Worm (Caenorhabditis elegans) whole organism, L4 larva: Measurements from ENCODE around the gene srt-5.

Experiments
- ama-1 ChIP-seq: fragments of 150-350 bp; optimal IDR thresholded peaks from 2 replicates; lab custom pipeline; 2014; ENCODE audit warnings: inconsistent platforms, mixed read lengths
- fkh-10 ChIP-seq: fragments of 150-350 bp; optimal IDR thresholded peaks from 2 replicates; lab custom pipeline; 2014; ENCODE audit warnings: missing biosample characterization, missing genetic modification reagents, missing genetic modification characterization
- lin-1 ChIP-seq: fragments of 200-800 bp; sonication (Bioruptor generic); IDR thresholded peaks from 2 replicates; pipeline ENCODE4 v1.3.6; 2022; ENCODE audit warnings: missing genetic modification reagents, missing genetic modification characterization, missing compliant biosample characterization
- mxl-3 ChIP-seq: fragments of 200-800 bp; sonication (Bioruptor generic); optimal IDR thresholded peaks from 2 replicates; lab custom pipeline; 2018; ENCODE audit warnings: mild to moderate bottlenecking, missing genetic modification characterization, missing compliant biosample characterization
- nhr-11 ChIP-seq: fragments of 150-350 bp; optimal IDR thresholded peaks from 2 replicates; lab custom pipeline; 2014; ENCODE audit warnings: missing biosample characterization, missing genetic modification characterization
- pha-4 ChIP-seq, 2 experiments: fragments of 150-350 bp in 1 of 2; fragments of 200-800 bp in 1 of 2; sonication (Bioruptor generic) in 1 of 2; IDR thresholded peaks in 1 of 2; optimal IDR thresholded peaks in 1 of 2; 2 replicates each; pipeline versions ENCODE4 v1.3.6 to Lab custom; 2014 to 2022; ENCODE audit warnings: missing genetic modification characterization in 2 of 2, missing genetic modification reagents in 2 of 2, missing biosample characterization in 1 of 2, missing compliant biosample characterization in 1 of 2
- unc-39 ChIP-seq: sonication (generic microtip); optimal IDR thresholded peaks from 2 replicates; lab custom pipeline; 2017; ENCODE audit warnings: missing biosample characterization, missing genetic modification characterization
- unc-62 ChIP-seq, 3 experiments: fragments of 150-350 bp in 1 of 3; sonication (generic microtip); optimal IDR thresholded peaks in 2 of 3; peaks in 1 of 3; 1 replicate in 1 of 3; 2 replicates in 2 of 3; lab custom pipeline; 2014 to 2017; ENCODE audit warnings: missing biosample characterization in 3 of 3, missing genetic modification characterization in 3 of 3, missing genetic modification reagents in 3 of 3, missing genotype in 1 of 3
- zag-1 ChIP-seq: fragments of 150-350 bp; optimal IDR thresholded peaks from 2 replicates; lab custom pipeline; 2014; ENCODE audit warnings: missing biosample characterization, missing genetic modification characterization

DNA sequence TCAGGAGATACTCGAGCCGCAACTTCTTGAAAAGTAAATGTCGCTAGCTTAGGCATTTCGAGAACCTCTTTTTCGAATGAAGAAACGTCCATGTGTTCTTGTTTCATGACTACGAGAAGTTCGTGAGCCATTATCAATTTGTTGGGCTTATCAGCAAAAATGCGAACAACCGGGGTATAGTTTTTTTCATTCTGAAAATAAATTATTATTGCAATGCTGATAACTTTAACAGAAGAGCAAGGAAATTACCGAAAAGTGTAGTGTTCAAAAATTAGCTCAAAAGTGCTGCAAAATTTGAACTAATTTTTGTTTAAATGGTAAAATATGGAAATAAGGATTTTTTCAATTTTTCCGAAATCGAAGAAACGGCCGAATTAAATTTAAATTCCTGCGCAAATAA is 31.5 kb upstream of the srt-5 start:
- no peak for TF ChIP-seq fkh-10 (GFP tag; lab: Kevin White, UChicago)
- TF ChIP-seq unc-39 (tag; lab: Kevin White, UChicago): no peak
- TF ChIP-seq unc-62 (GFP tag; optimal IDR thresholded peaks at IDR 0.05 in 1 of 2; lab: Kevin White, UChicago): peak in 1 of 2 experiments; percentile 53
- no peak for TF ChIP-seq unc-62 (tag; optimal IDR thresholded peaks at IDR 0.05; lab: Kevin White, UChicago)
- TF ChIP-seq pha-4 (GFP tag; IDR thresholded peaks at IDR 0.05; lab: Robert Waterston, UW): no peak
- TF ChIP-seq pha-4 (tag; optimal IDR thresholded peaks at IDR 0.05; lab: Kevin White, UChicago): no peak
- TF ChIP-seq nhr-11 (tag; lab: Kevin White, UChicago): no peak
- TF ChIP-seq ama-1 (lab: Kevin White, UChicago): no peak
- TF ChIP-seq zag-1 (tag; lab: Kevin White, UChicago): no peak
- no peak for TF ChIP-seq lin-1 (GFP tag; lab: Robert Waterston, UW)
- no peak for TF ChIP-seq mxl-3 (GFP tag; lab: Kevin White, UChicago)
